Fruit fly (Drosophila melanogaster): ENCODE data around the gene CG9386.
A peak's percentile ranks its signal among the peaks of the same experiment; 100 is the strongest.

The CG9386 gene

dm6 chr3R:9563240-9563992, 8.2 kb upstream of the CG9386 start, which contains the start of the genes CG9393 and Vps45 (continued):
- TF ChIP-seq CG10959 (GFP tag; IDR thresholded peaks at IDR 0.05) (no peak), B-H1 (GFP tag; IDR thresholded peaks at IDR 0.05) (0 out of 3 replicates have a peak, but pooled peaks have one; percentile 14), CG32532 (GFP tag; IDR thresholded peaks at IDR 0.05) (peak; percentile 47), CG10209 (GFP tag; optimal IDR thresholded peaks at IDR 0.05) (peak; percentile 24), CG10565 (GFP tag; optimal IDR thresholded peaks at IDR 0.05) (no peak), Mes4 (GFP tag; optimal IDR thresholded peaks at IDR 0.05) (peak; percentile 2), Antp (GFP tag; optimal IDR thresholded peaks at IDR 0.05) (peak; percentile 48), stwl (tag; optimal IDR thresholded peaks at IDR 0.05) (peak; percentile 53), disco-r (GFP tag; optimal IDR thresholded peaks at IDR 0.05) (no peak), scrt (GFP tag; optimal IDR thresholded peaks at IDR 0.05) (no peak), crol (GFP tag; IDR thresholded peaks at IDR 0.05) (no peak), grn (GFP tag; optimal IDR thresholded peaks at IDR 0.05) (peak; percentile 84), Fer3 (tag; optimal IDR thresholded peaks at IDR 0.05) (peak; percentile 41), croc (GFP tag; conservative IDR thresholded peaks at IDR 0.05) (0 out of 3 replicates have a peak, but pooled peaks have one; percentile 23), CG13296 (GFP tag; optimal IDR thresholded peaks at IDR 0.05) (no peak), fd64A (GFP tag; optimal IDR thresholded peaks at IDR 0.05) (no peak), Six4 (GFP tag; optimal IDR thresholded peaks at IDR 0.05) (peak; percentile 31), wdn (GFP tag; IDR thresholded peaks at IDR 0.05) (no peak), CG9437 (GFP tag; optimal IDR thresholded peaks at IDR 0.05) (peak; percentile 42), CG2889 (GFP tag; IDR thresholded peaks at IDR 0.05) (0 out of 3 replicates have a peak, but pooled peaks have one; percentile 4), CG18599 (GFP tag; optimal IDR thresholded peaks at IDR 0.05) (no peak), CG4820 (GFP tag; optimal IDR thresholded peaks at IDR 0.05) (peak; percentile 50), CG17802 (tag; optimal IDR thresholded peaks at IDR 0.05) (peak; percentile 5), pfk (GFP tag; optimal IDR thresholded peaks at IDR 0.05) (no peak), Dp (GFP tag; optimal IDR thresholded peaks at IDR 0.05) (peak; percentile 41), pnt (GFP tag; optimal IDR thresholded peaks at IDR 0.05) (peak; percentile 50), NC2α (GFP tag; optimal IDR thresholded peaks at IDR 0.05) (peak; percentile 29), Tbp (GFP tag; optimal IDR thresholded peaks at IDR 0.05) (peak; percentile 18), Nf-YB (GFP tag; optimal IDR thresholded peaks at IDR 0.05) (peak; percentile 17), CoRest (tag; optimal IDR thresholded peaks at IDR 0.05) (peak; percentile 76), CG31388 (GFP tag; optimal IDR thresholded peaks at IDR 0.05) (peak; percentile 13), Opbp (GFP tag; IDR thresholded peaks at IDR 0.05; ENCODE audit: partially characterized antibody) (peak; percentile 90), ems (GFP tag; optimal IDR thresholded peaks at IDR 0.05) (peak; percentile 69), CG43689 (GFP tag; IDR thresholded peaks at IDR 0.05) (no peak), ato (GFP tag; IDR thresholded peaks at IDR 0.05; ENCODE audit: partially characterized antibody) (peak; percentile 87), unc-4 (GFP tag; IDR thresholded peaks at IDR 0.05; ENCODE audit: partially characterized antibody) (peak; percentile 97), CG9932 (GFP tag; IDR thresholded peaks at IDR 0.05) (peak; percentile 84), CG17829 (tag; optimal IDR thresholded peaks at IDR 0.05) (peak; percentile 75), tgo (GFP tag; IDR thresholded peaks at IDR 0.05) (peak; percentile 48; the same call in 1 of the 3 replicates), CG30403 (GFP tag; optimal IDR thresholded peaks at IDR 0.05) (peak; percentile 77), CG10267 (tag; optimal IDR thresholded peaks at IDR 0.05) (peak; percentile 65), fd96Cb (tag; optimal IDR thresholded peaks at IDR 0.05) (no peak), CG3847 (GFP tag; IDR thresholded peaks at IDR 0.05) (peak; percentile 70), lbe (GFP tag; optimal IDR thresholded peaks at IDR 0.05) (peak; percentile 64), mirr (GFP tag; optimal IDR thresholded peaks at IDR 0.05) (peak; percentile 29), nmo (GFP tag; optimal IDR thresholded peaks at IDR 0.05) (peak; percentile 86), CG12942 (GFP tag; optimal IDR thresholded peaks at IDR 0.05) (peak; percentile 61), CG30020 (tag; optimal IDR thresholded peaks at IDR 0.05) (peak; percentile 68)

All from whole organism, embryonic.